Worm (Caenorhabditis elegans) whole organism, L4/young adult: ENCODE results near the gene tbc-6.

Experiments used
- W03F9.2 ChIP-seq: fragments of 150-350 bp; optimal IDR thresholded peaks from 2 replicates; lab custom pipeline; 2014; ENCODE audit warnings: missing biosample characterization, missing genetic modification characterization
- dao-5 ChIP-seq: sonication (generic microtip); optimal IDR thresholded peaks from 2 replicates; lab custom pipeline; 2016; ENCODE audit warnings: missing genotype, missing genetic modification characterization, moderate library complexity, missing compliant biosample characterization
- him-1 ChIP-seq: sonication (generic microtip); optimal IDR thresholded peaks from 2 replicates; lab custom pipeline; 2016; ENCODE audit warnings: missing genotype, missing genetic modification reagents, missing genetic modification characterization, missing compliant biosample characterization

ce11 chrII:6838977-6839376, 8.9 kb upstream of the tbc-6 start:
- TF ChIP-seq him-1, result no peak
- no peak for TF ChIP-seq W03F9.2 (tag; lab: Kevin White, UChicago)
- TF ChIP-seq dao-5 (tag; lab: Kevin White, UChicago), result no peak
